Worm (Caenorhabditis elegans) whole organism, L1 larva: ENCODE data around the gene rps-1.

Experiments used
- F16B12.6 ChIP-seq: fragments of 150-350 bp; optimal IDR thresholded peaks from 2 replicates; lab custom pipeline; 2014; ENCODE audit warnings: missing biosample characterization, missing genetic modification characterization
- Y116A8C.19 ChIP-seq: sonication (generic microtip); optimal IDR thresholded peaks from 2 replicates; lab custom pipeline; 2016; ENCODE audit warnings: missing compliant biosample characterization, missing genetic modification characterization, borderline replicate concordance
- aha-1 ChIP-seq: fragments of 150-350 bp; optimal IDR thresholded peaks from 2 replicates; lab custom pipeline; 2014; ENCODE audit warnings: missing biosample characterization, missing genetic modification characterization
- blmp-1 ChIP-seq: fragments of 150-350 bp; optimal IDR thresholded peaks from 2 replicates; lab custom pipeline; 2014; ENCODE audit warnings: missing biosample characterization, missing genetic modification characterization
- egl-13 ChIP-seq: sonication (generic microtip); optimal IDR thresholded peaks from 2 replicates; lab custom pipeline; 2016; ENCODE audit warnings: missing genotype, missing genetic modification reagents, missing genetic modification characterization, missing compliant biosample characterization
- fos-1 ChIP-seq: fragments of 150-350 bp; optimal IDR thresholded peaks from 2 replicates; lab custom pipeline; 2014; ENCODE audit warnings: missing biosample characterization, missing genetic modification characterization
- jun-1 ChIP-seq: fragments of 150-350 bp; optimal IDR thresholded peaks from 2 replicates; lab custom pipeline; 2014; ENCODE audit warnings: missing biosample characterization, missing genetic modification reagents, missing genetic modification characterization
- mep-1 ChIP-seq: fragments of 150-350 bp; optimal IDR thresholded peaks from 2 replicates; lab custom pipeline; 2014; ENCODE audit warnings: missing biosample characterization, missing genetic modification characterization
- pag-3 ChIP-seq: sonication (generic microtip); optimal IDR thresholded peaks from 2 replicates; lab custom pipeline; 2017; ENCODE audit warnings: missing genetic modification characterization, mild to moderate bottlenecking, missing compliant biosample characterization, antibody characterized with exemption, borderline replicate concordance; ENCODE audit not compliant: insufficient read depth
- unc-62 ChIP-seq: fragments of 150-350 bp; optimal IDR thresholded peaks from 2 replicates; lab custom pipeline; 2014; ENCODE audit warnings: missing biosample characterization, missing genetic modification reagents, missing genetic modification characterization

ce11 chrIII:4502559-4503240 is 27.0 kb downstream of the rps-1 start:
- TF ChIP-seq aha-1 (tag; lab: Kevin White, UChicago) (no peak), Y116A8C.19 (tag; lab: Kevin White, UChicago) (no peak), blmp-1 (no peak), fos-1 (tag; lab: Kevin White, UChicago) (no peak), mep-1 (tag; lab: Kevin White, UChicago) (no peak), pag-3 (no peak), jun-1 (tag; lab: Kevin White, UChicago) (no peak), unc-62 (GFP tag; lab: Kevin White, UChicago) (no peak), F16B12.6 (tag; lab: Kevin White, UChicago) (no peak), egl-13 (no peak)
